Fruit fly (Drosophila melanogaster) whole organism, adult: Measurements from ENCODE around the gene TwdlB.

Experiments
- CG12768 ChIP-seq: fragments of 200-800 bp; sonication (Bioruptor generic); optimal IDR thresholded peaks from 2 replicates; lab custom pipeline; 2017; ENCODE audit warnings: missing biosample characterization, missing genetic modification characterization, mild to moderate bottlenecking, moderate library complexity, missing genetic modification reagents
- CG33017 ChIP-seq: fragments of 200-800 bp; sonication (Bioruptor generic); optimal IDR thresholded peaks from 2 replicates; lab custom pipeline; 2018; ENCODE audit warnings: missing biosample characterization, mild to moderate bottlenecking, missing genetic modification characterization, moderate library complexity
- Clk ChIP-seq: fragments of 200-800 bp; sonication (Bioruptor generic); optimal IDR thresholded peaks from 2 replicates; lab custom pipeline; 2017; ENCODE audit warnings: missing biosample characterization, missing genetic modification characterization
- Hr96 ChIP-seq: fragments of 200-800 bp; sonication (Bioruptor generic); optimal IDR thresholded peaks from 2 replicates; lab custom pipeline; 2016; ENCODE audit warnings: missing biosample characterization, missing genetic modification characterization
- cic ChIP-seq: fragments of 200-800 bp; sonication (Bioruptor generic); optimal IDR thresholded peaks from 2 replicates; lab custom pipeline; 2017; ENCODE audit warnings: missing biosample characterization, mild to moderate bottlenecking, missing genetic modification characterization, moderate library complexity
- cnc ChIP-seq, 2 experiments: fragments of >200 bp; optimal IDR thresholded peaks; 2 replicates each; lab custom pipeline; 2017
- pad ChIP-seq: fragments of 200-800 bp; sonication (Bioruptor generic); optimal IDR thresholded peaks from 3 replicates; lab custom pipeline; 2017; ENCODE audit warnings: missing biosample characterization, missing genetic modification characterization, mild to moderate bottlenecking, moderate library complexity, missing genetic modification reagents

dm6 chr3R:26654594-26654993, 31.3 kb upstream of the TwdlB start:
- TF ChIP-seq Hr96 (GFP tag; lab: Kevin White, UChicago) (no peak), cnc (optimal IDR thresholded peaks at IDR 0.05; lab: Kevin White, UChicago) (no peak), pad (GFP tag; lab: Kevin White, UChicago) (no peak), CG33017 (tag; lab: Kevin White, UChicago) (no peak), CG12768 (no peak), Clk (GFP tag; lab: Kevin White, UChicago) (no peak), cic (GFP tag; lab: Kevin White, UChicago) (no peak)
